Worm (Caenorhabditis elegans) whole organism, L3 larva: ENCODE data around the gene Y116A8C.19.

ENCODE experiments used
- R02D3.7 ChIP-seq: fragments of 150-350 bp; optimal IDR thresholded peaks from 2 replicates; lab custom pipeline; 2014; ENCODE audit warnings: missing biosample characterization, missing genetic modification characterization
- ZK546.5 ChIP-seq: sonication (generic microtip); optimal IDR thresholded peaks from 2 replicates; lab custom pipeline; 2017; ENCODE audit warnings: missing biosample characterization, missing genetic modification characterization
- aly-2 ChIP-seq: fragments of 150-350 bp; optimal IDR thresholded peaks from 2 replicates; lab custom pipeline; 2014; ENCODE audit warnings: missing biosample characterization, missing genetic modification characterization
- ama-1 ChIP-seq: fragments of 150-350 bp; optimal IDR thresholded peaks from 2 replicates; lab custom pipeline; 2018
- ceh-16 ChIP-seq: sonication (generic microtip); optimal IDR thresholded peaks from 2 replicates; lab custom pipeline; 2017; ENCODE audit warnings: missing biosample characterization, missing genetic modification characterization
- ceh-28 ChIP-seq: fragments of 150-350 bp; optimal IDR thresholded peaks from 2 replicates; lab custom pipeline; 2014; ENCODE audit warnings: missing biosample characterization, missing genetic modification reagents, missing genetic modification characterization
- ceh-82 ChIP-seq: fragments of 150-350 bp; optimal IDR thresholded peaks from 2 replicates; lab custom pipeline; 2014; ENCODE audit warnings: missing biosample characterization, missing genetic modification characterization
- ceh-9 ChIP-seq: sonication (generic microtip); optimal IDR thresholded peaks from 2 replicates; lab custom pipeline; 2018; ENCODE audit warnings: missing biosample characterization, missing genetic modification characterization
- daf-12 ChIP-seq: fragments of 150-350 bp; optimal IDR thresholded peaks from 2 replicates; lab custom pipeline; 2014; ENCODE audit warnings: missing biosample characterization, missing genetic modification reagents, missing genetic modification characterization
- egl-27 ChIP-seq: sonication (generic microtip); optimal IDR thresholded peaks from 4 replicates; lab custom pipeline; 2017; ENCODE audit warnings: missing biosample characterization, missing genetic modification reagents, missing genetic modification characterization
- egl-5 ChIP-seq: fragments of 150-350 bp; optimal IDR thresholded peaks from 2 replicates; lab custom pipeline; 2017; ENCODE audit warnings: missing biosample characterization, missing genetic modification reagents, missing genetic modification characterization, inconsistent platforms
- elt-1 ChIP-seq: fragments of 150-350 bp; optimal IDR thresholded peaks from 2 replicates; lab custom pipeline; 2014; ENCODE audit warnings: missing biosample characterization, missing genetic modification characterization
- elt-2 ChIP-seq: sonication (generic microtip); optimal IDR thresholded peaks from 2 replicates; lab custom pipeline; 2016; ENCODE audit warnings: missing genetic modification reagents, mild to moderate bottlenecking, missing genetic modification characterization, missing compliant biosample characterization
- elt-3 ChIP-seq, 3 experiments: fragments of 150-350 bp in 1 of 3; sonication (generic microtip) in 2 of 3; optimal IDR thresholded peaks; 2 replicates in 2 of 3; 4 replicates in 1 of 3; lab custom pipeline; 2014 to 2017; ENCODE audit warnings: missing biosample characterization in 3 of 3, missing genetic modification characterization in 3 of 3
- eor-1 ChIP-seq, 2 experiments: fragments of 150-350 bp; optimal IDR thresholded peaks; 2 replicates each; lab custom pipeline; 2014 to 2018; ENCODE audit warnings: missing biosample characterization in 2 of 2, missing genetic modification characterization in 2 of 2
- fkh-10 ChIP-seq: sonication (generic microtip); optimal IDR thresholded peaks from 2 replicates; lab custom pipeline; 2017; ENCODE audit warnings: missing biosample characterization, missing genetic modification reagents, missing genetic modification characterization
- fkh-2 ChIP-seq: fragments of 150-350 bp; optimal IDR thresholded peaks from 2 replicates; lab custom pipeline; 2014; ENCODE audit warnings: missing biosample characterization, missing genetic modification reagents, missing genetic modification characterization
- hmg-11 ChIP-seq: sonication (generic microtip); optimal IDR thresholded peaks from 2 replicates; lab custom pipeline; 2016; ENCODE audit warnings: missing genetic modification characterization, missing compliant biosample characterization
- jun-1 ChIP-seq: fragments of 150-350 bp; optimal IDR thresholded peaks from 2 replicates; lab custom pipeline; 2014; ENCODE audit warnings: missing biosample characterization, missing genetic modification reagents, missing genetic modification characterization
- lin-39 ChIP-seq: fragments of 150-350 bp; optimal IDR thresholded peaks from 2 replicates; lab custom pipeline; 2018; ENCODE audit warnings: missing biosample characterization, missing genetic modification reagents, missing genetic modification characterization
- lsy-12 ChIP-seq: sonication (generic microtip); optimal IDR thresholded peaks from 2 replicates; lab custom pipeline; 2016; ENCODE audit warnings: mild to moderate bottlenecking, missing genetic modification characterization, missing compliant biosample characterization
- mml-1 ChIP-seq: fragments of 150-350 bp; sonication (generic microtip); optimal IDR thresholded peaks from 3 replicates; lab custom pipeline; 2014; ENCODE audit warnings: missing biosample characterization, missing genetic modification characterization
- nhr-12 ChIP-seq: fragments of 150-350 bp; optimal IDR thresholded peaks from 2 replicates; lab custom pipeline; 2014; ENCODE audit warnings: missing biosample characterization, missing genetic modification characterization
- nhr-237 ChIP-seq: fragments of 150-350 bp; optimal IDR thresholded peaks from 2 replicates; lab custom pipeline; 2014; ENCODE audit warnings: missing biosample characterization, missing genetic modification characterization
- nhr-25 ChIP-seq: sonication (generic microtip); optimal IDR thresholded peaks from 2 replicates; lab custom pipeline; 2017; ENCODE audit warnings: missing biosample characterization, missing genetic modification characterization
- nhr-28 ChIP-seq: fragments of 150-350 bp; optimal IDR thresholded peaks from 2 replicates; lab custom pipeline; 2014; ENCODE audit warnings: missing biosample characterization, missing genetic modification characterization
- nhr-43 ChIP-seq: sonication (generic microtip); optimal IDR thresholded peaks from 2 replicates; lab custom pipeline; 2016; ENCODE audit warnings: mild to moderate bottlenecking, missing genetic modification characterization, missing compliant biosample characterization; ENCODE audit not compliant: poor library complexity, severe bottlenecking
- nhr-77 ChIP-seq: fragments of 150-350 bp; optimal IDR thresholded peaks from 2 replicates; lab custom pipeline; 2014; ENCODE audit warnings: missing biosample characterization, missing genetic modification characterization
- pha-4 ChIP-seq: fragments of 150-350 bp; optimal IDR thresholded peaks from 2 replicates; lab custom pipeline; 2014; ENCODE audit warnings: missing biosample characterization, missing genetic modification reagents, missing genetic modification characterization
- sea-2 ChIP-seq: fragments of 150-350 bp; sonication (generic microtip); optimal IDR thresholded peaks from 4 replicates; lab custom pipeline; 2014; ENCODE audit warnings: missing biosample characterization, missing genetic modification reagents, missing genetic modification characterization
- skn-1 ChIP-seq: fragments of 150-350 bp; optimal IDR thresholded peaks from 2 replicates; lab custom pipeline; 2014; ENCODE audit warnings: missing biosample characterization, missing genetic modification characterization
- snpc-4 ChIP-seq: fragments of 150-350 bp; optimal IDR thresholded peaks from 2 replicates; lab custom pipeline; 2014; ENCODE audit warnings: missing biosample characterization, missing genetic modification characterization
- unc-39 ChIP-seq: sonication (generic microtip); optimal IDR thresholded peaks from 4 replicates; lab custom pipeline; 2017; ENCODE audit warnings: missing biosample characterization, missing genetic modification characterization
- unc-62 ChIP-seq: fragments of 150-350 bp; sonication (generic microtip); optimal IDR thresholded peaks from 4 replicates; lab custom pipeline; 2014; ENCODE audit warnings: missing biosample characterization, missing genetic modification reagents, missing genetic modification characterization
- zag-1 ChIP-seq: fragments of 150-350 bp; optimal IDR thresholded peaks from 2 replicates; lab custom pipeline; 2014; ENCODE audit warnings: missing biosample characterization, missing genetic modification characterization
- ztf-4 ChIP-seq: fragments of 150-350 bp; optimal IDR thresholded peaks from 2 replicates; lab custom pipeline; 2014; ENCODE audit warnings: missing biosample characterization, missing genetic modification characterization

Y116A8C.19 gene

DNA sequence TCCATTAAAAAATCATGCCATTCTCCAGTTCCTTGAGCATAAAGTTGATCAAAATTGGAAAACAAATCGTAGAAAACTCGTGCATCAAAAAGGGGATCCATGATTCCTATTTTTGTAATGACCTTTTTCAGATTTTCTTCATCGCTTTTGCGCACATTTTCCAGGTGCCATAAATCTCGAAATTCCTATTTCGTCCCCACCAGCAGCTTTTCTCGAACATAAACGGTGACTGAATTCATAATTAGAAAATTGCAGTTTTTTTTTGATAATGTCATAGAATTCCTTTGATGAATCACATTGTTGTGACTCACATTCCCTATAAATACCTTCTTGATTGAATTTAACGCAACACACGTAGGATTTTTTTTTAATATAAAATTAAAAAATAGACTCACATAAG is 9.0 kb downstream of the Y116A8C.19 start, which contains the start of gene nhr-229:
nhr-229 (minus strand) TSS at position 101 of the 400 bp plus-strand sequence.
- TF ChIP-seq R02D3.7 (tag; lab: Kevin White, UChicago) (no peak), elt-1 (tag; lab: Kevin White, UChicago) (no peak), snpc-4 (tag; lab: Kevin White, UChicago) (no peak), hmg-11 (tag; lab: Kevin White, UChicago) (no peak), ZK546.5 (tag; lab: Kevin White, UChicago) (no peak), skn-1 (tag; lab: Kevin White, UChicago) (no peak), nhr-77 (tag; lab: Kevin White, UChicago) (no peak), nhr-12 (tag; lab: Kevin White, UChicago) (no peak), egl-5 (tag; lab: Kevin White, UChicago) (no peak)

DNA sequence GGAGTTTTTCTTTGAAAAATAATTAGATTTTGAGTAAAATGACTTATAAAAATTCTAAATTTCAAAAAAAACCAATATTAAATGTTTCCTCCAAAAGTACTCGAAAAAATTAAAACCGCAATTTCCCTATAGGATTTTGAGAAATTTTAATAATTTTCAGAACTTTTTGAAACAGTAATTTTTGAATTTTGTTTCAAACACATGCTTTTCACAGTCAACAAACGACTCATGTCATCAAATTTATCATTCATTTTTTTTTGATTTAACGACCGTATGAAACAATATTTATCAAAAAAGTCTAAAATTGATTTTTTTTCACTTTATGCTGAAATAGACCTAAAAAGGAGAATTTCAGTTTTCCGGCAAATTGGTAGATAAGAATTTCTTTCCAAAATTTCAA is 12.9 kb downstream of the Y116A8C.19 start:
- TF ChIP-seq ceh-9 (tag; lab: Kevin White, UChicago) = no peak
- no peak for TF ChIP-seq elt-2 (tag; lab: Kevin White, UChicago)
- no peak for TF ChIP-seq hmg-11 (tag; lab: Kevin White, UChicago)
- TF ChIP-seq pha-4 (tag; lab: Kevin White, UChicago) = no peak
- TF ChIP-seq nhr-237 = no peak
- no peak for TF ChIP-seq unc-39 (tag; lab: Kevin White, UChicago)
- no peak for TF ChIP-seq ceh-28 (tag; lab: Kevin White, UChicago)
- no peak for TF ChIP-seq egl-5 (tag; lab: Kevin White, UChicago)
- TF ChIP-seq daf-12 = no peak
- TF ChIP-seq fkh-2 = no peak
- no peak for TF ChIP-seq ztf-4
- no peak for TF ChIP-seq zag-1 (tag; lab: Kevin White, UChicago)
- TF ChIP-seq jun-1 (tag; lab: Kevin White, UChicago) = no peak
- no peak for TF ChIP-seq nhr-77 (tag; lab: Kevin White, UChicago)
- TF ChIP-seq aly-2 (tag; lab: Kevin White, UChicago) = no peak
- TF ChIP-seq elt-3 (tag; optimal IDR thresholded peaks at IDR 0.05; lab: Kevin White, UChicago) = no peak
- no peak for TF ChIP-seq egl-27 (tag; lab: Kevin White, UChicago)
- no peak for TF ChIP-seq nhr-25 (tag; lab: Kevin White, UChicago)
- TF ChIP-seq ceh-82 = no peak
- TF ChIP-seq ceh-16 (tag; lab: Kevin White, UChicago) = no peak
- TF ChIP-seq, all 47 proteins: peak for 0

DNA sequence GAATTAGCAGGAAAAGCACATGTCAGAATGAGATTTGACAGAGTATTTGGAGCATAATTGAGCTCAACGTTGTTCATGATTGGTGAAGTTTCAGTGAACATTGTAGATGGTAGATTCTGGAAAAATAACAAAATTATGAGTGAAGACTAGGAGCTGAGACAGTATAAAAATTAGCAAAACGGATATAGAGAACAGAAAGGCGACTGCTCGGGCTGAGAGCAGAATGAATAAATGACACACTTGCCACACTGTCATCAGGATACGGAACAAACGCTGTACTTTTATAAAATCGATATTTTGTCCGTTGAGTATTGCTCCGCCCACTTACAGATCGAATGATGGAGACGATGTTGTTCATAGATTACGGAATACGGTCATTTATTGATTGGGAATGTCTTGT is 14.4 kb downstream of the Y116A8C.19 start, which contains the start of gene dct-13:
dct-13 (minus strand) TSS at position 101 of the 400 bp plus-strand sequence.
- TF ChIP-seq elt-1 (tag; lab: Kevin White, UChicago) = no peak
- no peak for TF ChIP-seq ceh-28 (tag; lab: Kevin White, UChicago)
- no peak for TF ChIP-seq unc-62
- no peak for TF ChIP-seq nhr-12 (tag; lab: Kevin White, UChicago)
- TF ChIP-seq ceh-9 (tag; lab: Kevin White, UChicago) = no peak

DNA sequence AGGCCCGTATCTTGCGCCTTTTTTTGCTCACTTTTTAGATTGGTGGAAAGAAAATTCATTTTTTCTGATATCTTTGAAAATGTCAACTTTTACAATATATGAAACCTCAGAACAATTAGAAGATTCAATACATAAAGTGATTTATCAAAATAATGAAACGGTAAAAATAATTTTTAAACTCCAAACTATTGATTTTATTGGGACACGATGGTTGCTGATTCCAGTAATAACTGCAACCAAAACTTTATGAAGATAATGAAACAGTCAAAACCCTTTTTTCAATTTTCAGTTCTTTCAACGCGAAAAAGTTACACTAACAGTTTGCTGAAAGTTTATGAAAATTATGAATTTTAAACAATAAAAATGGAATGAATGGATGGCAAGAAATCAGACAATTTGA is 18.4 kb downstream of the Y116A8C.19 start:
- no peak for TF ChIP-seq aly-2 (tag; lab: Kevin White, UChicago)
- TF ChIP-seq eor-1 (tag; optimal IDR thresholded peaks at IDR 0.05; lab: Kevin White, UChicago) = no peak
- no peak for TF ChIP-seq daf-12
- no peak for TF ChIP-seq lin-39 (tag; lab: Kevin White, UChicago)
- no peak for TF ChIP-seq fkh-2
- no peak for TF ChIP-seq skn-1 (tag; lab: Kevin White, UChicago)
- no peak for TF ChIP-seq egl-27 (tag; lab: Kevin White, UChicago)
- TF ChIP-seq lsy-12 = no peak
- no peak for TF ChIP-seq zag-1 (tag; lab: Kevin White, UChicago)
- no peak for TF ChIP-seq nhr-43 (tag; lab: Kevin White, UChicago)
- TF ChIP-seq ama-1 = no peak
- TF ChIP-seq ceh-82 = no peak
- TF ChIP-seq nhr-28 (tag; lab: Kevin White, UChicago) = no peak
- no peak for TF ChIP-seq mml-1 (tag; lab: Kevin White, UChicago)
- no peak for TF ChIP-seq R02D3.7 (tag; lab: Kevin White, UChicago)
- TF ChIP-seq ceh-9 (tag; lab: Kevin White, UChicago) = no peak
- TF ChIP-seq fkh-10 (GFP tag; lab: Kevin White, UChicago) = no peak
- TF ChIP-seq hmg-11 (tag; lab: Kevin White, UChicago) = no peak
- no peak for TF ChIP-seq unc-62
- TF ChIP-seq sea-2 (GFP tag; lab: Kevin White, UChicago) = no peak
